Worm (Caenorhabditis elegans): ENCODE data around the gene clp-6.

clp-6 gene

ce11 chrIV:1443997-1444678, 9.3 kb upstream of the clp-6 start:
- TF ChIP-seq mab-5 (tag; optimal IDR thresholded peaks at IDR 0.05) = no peak
- no peak for TF ChIP-seq ztf-11 (tag; optimal IDR thresholded peaks at IDR 0.05)
- TF ChIP-seq snpc-4 (tag; optimal IDR thresholded peaks at IDR 0.05) = no peak
- TF ChIP-seq ces-1 (GFP tag; optimal IDR thresholded peaks at IDR 0.05) = no peak
- no peak for TF ChIP-seq flh-1 (GFP tag; optimal IDR thresholded peaks at IDR 0.05)
- TF ChIP-seq ceh-39 (tag; optimal IDR thresholded peaks at IDR 0.05) = no peak
- no peak for TF ChIP-seq cnd-1 (tag; optimal IDR thresholded peaks at IDR 0.05)
- no peak for TF ChIP-seq ceh-83 (GFP tag; optimal IDR thresholded peaks at IDR 0.05)
- no peak for TF ChIP-seq mep-1 (tag; optimal IDR thresholded peaks at IDR 0.05)
- TF ChIP-seq lsy-2 (tag; optimal IDR thresholded peaks at IDR 0.05) = no peak
- no peak for TF ChIP-seq ceh-43 (GFP tag; optimal IDR thresholded peaks at IDR 0.05)
- TF ChIP-seq nhr-28 (tag; optimal IDR thresholded peaks at IDR 0.05) = no peak
- no peak for TF ChIP-seq unc-62 (GFP tag; optimal IDR thresholded peaks at IDR 0.05)
- TF ChIP-seq mls-2 (tag; optimal IDR thresholded peaks at IDR 0.05) = no peak
- TF ChIP-seq lin-32 (GFP tag; optimal IDR thresholded peaks at IDR 0.05) = no peak

- TF ChIP-seq unc-62 (GFP tag; optimal IDR thresholded peaks at IDR 0.05) = no peak
- no peak for TF ChIP-seq nhr-76 (tag; optimal IDR thresholded peaks at IDR 0.05)
- TF ChIP-seq nhr-2 (tag; optimal IDR thresholded peaks at IDR 0.05) = no peak
- no peak for TF ChIP-seq ces-1 (GFP tag; optimal IDR thresholded peaks at IDR 0.05)
- no peak for TF ChIP-seq tbx-8 (GFP tag; optimal IDR thresholded peaks at IDR 0.05)
- no peak for TF ChIP-seq blmp-1 (tag; optimal IDR thresholded peaks at IDR 0.05)
- TF ChIP-seq sptf-1 (tag; optimal IDR thresholded peaks at IDR 0.05) = no peak
- no peak for TF ChIP-seq M03D4.4 (tag; optimal IDR thresholded peaks at IDR 0.05)
- no peak for TF ChIP-seq elt-3 (tag; optimal IDR thresholded peaks at IDR 0.05)
These were observed 8.7 kb upstream of the clp-6 start for ce11 chrIV:1443514-1443913.

- TF ChIP-seq cnd-1 (tag; optimal IDR thresholded peaks at IDR 0.05) (no peak), ceh-39 (tag; optimal IDR thresholded peaks at IDR 0.05) (no peak), nhr-12 (tag; optimal IDR thresholded peaks at IDR 0.05) (no peak), pha-4 (tag; optimal IDR thresholded peaks at IDR 0.05) (no peak), unc-39 (tag; optimal IDR thresholded peaks at IDR 0.05) (no peak), nhr-237 (tag; optimal IDR thresholded peaks at IDR 0.05) (no peak), tbx-8 (GFP tag; optimal IDR thresholded peaks at IDR 0.05) (no peak), unc-120 (tag; optimal IDR thresholded peaks at IDR 0.05; ENCODE audit: poor library complexity, severe bottlenecking) (no peak), sptf-1 (tag; optimal IDR thresholded peaks at IDR 0.05) (no peak), elt-3 (tag; optimal IDR thresholded peaks at IDR 0.05) (no peak), flh-1 (GFP tag; optimal IDR thresholded peaks at IDR 0.05) (no peak), nhr-28 (tag; optimal IDR thresholded peaks at IDR 0.05) (no peak), snpc-4 (tag; optimal IDR thresholded peaks at IDR 0.05) (no peak), ceh-43 (GFP tag; optimal IDR thresholded peaks at IDR 0.05) (no peak), ztf-11 (tag; optimal IDR thresholded peaks at IDR 0.05) (no peak), sem-2 (GFP tag; optimal IDR thresholded peaks at IDR 0.05) (no peak), ham-2 (GFP tag; optimal IDR thresholded peaks at IDR 0.05) (no peak), hlh-1 (tag; optimal IDR thresholded peaks at IDR 0.05) (no peak)
These were observed 2.8 kb upstream of the clp-6 start for ce11 chrIV:1437625-1438024.

- no peak for TF ChIP-seq mab-5 (tag; optimal IDR thresholded peaks at IDR 0.05)
- no peak for TF ChIP-seq hlh-1 (tag; optimal IDR thresholded peaks at IDR 0.05)
- no peak for TF ChIP-seq elt-3 (tag; optimal IDR thresholded peaks at IDR 0.05)
- TF ChIP-seq ceh-83 (GFP tag; optimal IDR thresholded peaks at IDR 0.05) = no peak
- no peak for TF ChIP-seq pha-4 (tag; optimal IDR thresholded peaks at IDR 0.05)
- no peak for TF ChIP-seq nhr-12 (tag; optimal IDR thresholded peaks at IDR 0.05)
- TF ChIP-seq blmp-1 (tag; optimal IDR thresholded peaks at IDR 0.05) = no peak
- TF ChIP-seq unc-39 (tag; optimal IDR thresholded peaks at IDR 0.05) = no peak
- TF ChIP-seq cnd-1 (tag; optimal IDR thresholded peaks at IDR 0.05) = no peak
- no peak for TF ChIP-seq nhr-28 (tag; optimal IDR thresholded peaks at IDR 0.05)
- TF ChIP-seq flh-1 (GFP tag; optimal IDR thresholded peaks at IDR 0.05) = no peak
- TF ChIP-seq lin-13 (tag; optimal IDR thresholded peaks at IDR 0.05) = no peak
These were observed 320 bp upstream of the clp-6 start for ce11 chrIV:1435159-1435558.

ce11 chrIV:1433978-1434377, 861 bp downstream of the clp-6 start:
- no peak for TF ChIP-seq nhr-237 (tag; optimal IDR thresholded peaks at IDR 0.05)

Measured in whole organism, mixed stage, embryonic.